Fruit fly (Drosophila melanogaster) whole organism, embryonic: ENCODE measurements around the gene Gnmt.
A peak's percentile ranks its signal among the peaks of the same experiment; 100 is the strongest.

Experiments used
- Bgb ChIP-seq: fragments of 200-800 bp; sonication (Bioruptor generic); IDR thresholded peaks from 2 replicates; pipeline ENCODE4 v1.3.6; 2022; ENCODE audit warnings: missing biosample characterization, missing genetic modification characterization; ENCODE audit not compliant: partially characterized antibody
- CG11398 ChIP-seq: fragments of 200-800 bp; sonication (Bioruptor generic); optimal IDR thresholded peaks from 2 replicates; lab custom pipeline; 2016; ENCODE audit warnings: missing biosample characterization, missing genetic modification characterization
- CG11504 ChIP-seq: fragments of 200-800 bp; sonication (Bioruptor generic); optimal IDR thresholded peaks from 3 replicates; lab custom pipeline; 2019; ENCODE audit warnings: missing biosample characterization, mild to moderate bottlenecking, missing genetic modification characterization, moderate library complexity
- CG13894 ChIP-seq: fragments of 200-800 bp; sonication (Bioruptor generic); optimal IDR thresholded peaks from 3 replicates; lab custom pipeline; 2018; ENCODE audit warnings: missing biosample characterization, mild to moderate bottlenecking, missing genetic modification characterization, moderate library complexity
- CG14050 ChIP-seq: fragments of 200-800 bp; sonication (Bioruptor generic); IDR thresholded peaks from 3 replicates; pipeline ENCODE4 v1.3.6; 2022; ENCODE audit warnings: missing biosample characterization, missing genetic modification characterization
- CG14860 ChIP-seq: fragments of 200-800 bp; sonication (Bioruptor generic); IDR thresholded peaks from 3 replicates; pipeline ENCODE4 v1.3.6; 2022; ENCODE audit warnings: missing biosample characterization, missing genetic modification characterization; ENCODE audit not compliant: partially characterized antibody
- CG17829 ChIP-seq: fragments of 200-800 bp; optimal IDR thresholded peaks from 2 replicates; lab custom pipeline; 2019; ENCODE audit warnings: missing biosample characterization, mild to moderate bottlenecking, missing genetic modification characterization, moderate library complexity
- CG18011 ChIP-seq: fragments of 200-800 bp; sonication (Bioruptor generic); optimal IDR thresholded peaks from 2 replicates; lab custom pipeline; 2017; ENCODE audit warnings: missing biosample characterization, missing genetic modification characterization, mild to moderate bottlenecking, moderate library complexity, missing genotype
- CG2199 ChIP-seq: fragments of 200-800 bp; sonication (Bioruptor generic); IDR thresholded peaks from 3 replicates; pipeline ENCODE4 v1.3.6; 2022; ENCODE audit warnings: missing biosample characterization, missing genetic modification characterization
- CG32532 ChIP-seq: fragments of 200-800 bp; sonication (Bioruptor generic); IDR thresholded peaks from 2 replicates; pipeline ENCODE4 v1.3.6; 2022; ENCODE audit warnings: missing biosample characterization, missing genetic modification characterization
- CG42726 ChIP-seq: fragments of 200-800 bp; sonication (Bioruptor generic); IDR thresholded peaks from 2 replicates; pipeline ENCODE4 v1.3.6; 2022; ENCODE audit warnings: missing biosample characterization, missing genetic modification characterization; ENCODE audit not compliant: partially characterized antibody
- CG5180 ChIP-seq: fragments of 200-800 bp; sonication (Bioruptor generic); optimal IDR thresholded peaks from 3 replicates; lab custom pipeline; 2017; ENCODE audit warnings: missing biosample characterization, missing genetic modification characterization, mild to moderate bottlenecking, moderate library complexity, missing genetic modification reagents
- CG8281 ChIP-seq: fragments of 200-800 bp; sonication (Bioruptor generic); optimal IDR thresholded peaks from 2 replicates; lab custom pipeline; 2018; ENCODE audit warnings: missing biosample characterization, mild to moderate bottlenecking, missing genetic modification characterization, moderate library complexity
- CG8290 ChIP-seq, 3 experiments: fragments of 200-800 bp; sonication (Bioruptor generic); optimal IDR thresholded peaks; 2 replicates each; lab custom pipeline; 2016 to 2019; ENCODE audit warnings: missing biosample characterization in 3 of 3, missing genetic modification characterization in 3 of 3, mild to moderate bottlenecking in 2 of 3, moderate library complexity in 1 of 3
- CG9437 ChIP-seq: fragments of 200-800 bp; sonication (Bioruptor generic); optimal IDR thresholded peaks from 2 replicates; lab custom pipeline; 2018; ENCODE audit warnings: missing biosample characterization, mild to moderate bottlenecking, missing genetic modification characterization
- CG9609 ChIP-seq: fragments of 200-800 bp; sonication (Bioruptor generic); optimal IDR thresholded peaks from 3 replicates; lab custom pipeline; 2016; ENCODE audit warnings: missing biosample characterization, missing genetic modification characterization
- Camta ChIP-seq: fragments of 200-800 bp; sonication (Bioruptor generic); optimal IDR thresholded peaks from 2 replicates; lab custom pipeline; 2016; ENCODE audit warnings: missing biosample characterization, missing genetic modification characterization
- D ChIP-seq, 2 experiments: fragments of 200-800 bp in 1 of 2; fragments of >200 bp in 1 of 2; sonication (Bioruptor generic) in 1 of 2; optimal IDR thresholded peaks; 2 replicates in 1 of 2; 3 replicates in 1 of 2; lab custom pipeline; 2017; ENCODE audit warnings: mild to moderate bottlenecking in 1 of 2, missing biosample characterization in 1 of 2, missing genetic modification characterization in 1 of 2, missing genetic modification reagents in 1 of 2
- Doc3 ChIP-seq: fragments of 200-800 bp; sonication (Bioruptor generic); IDR thresholded peaks from 3 replicates; pipeline ENCODE4 v1.3.6; 2022; ENCODE audit warnings: missing biosample characterization, missing genetic modification characterization; ENCODE audit not compliant: partially characterized antibody
- Ets65A ChIP-seq: fragments of 200-800 bp; sonication (Bioruptor generic); peaks from one replicate; lab custom pipeline; 2016; ENCODE audit warnings: missing biosample characterization, missing genetic modification characterization
- HLH54F ChIP-seq: fragments of 200-800 bp; sonication (Bioruptor generic); optimal IDR thresholded peaks from 3 replicates; lab custom pipeline; 2016; ENCODE audit warnings: missing biosample characterization, missing genetic modification characterization
- MTF-1 ChIP-seq: fragments of 200-800 bp; sonication (Bioruptor generic); optimal IDR thresholded peaks from 2 replicates; lab custom pipeline; 2018; ENCODE audit warnings: missing biosample characterization, mild to moderate bottlenecking, missing genetic modification characterization, borderline replicate concordance
- Med ChIP-seq: fragments of 200-800 bp; sonication (Bioruptor generic); peaks from one replicate; lab custom pipeline; 2016; ENCODE audit warnings: missing biosample characterization, missing genetic modification characterization, mild to moderate bottlenecking, inconsistent platforms, moderate library complexity
- Myb ChIP-seq: fragments of 200-800 bp; sonication (Bioruptor generic); optimal IDR thresholded peaks from 2 replicates; lab custom pipeline; 2016; ENCODE audit warnings: missing biosample characterization, missing genetic modification characterization
- Pdp1 ChIP-seq, 2 experiments: fragments of 200-800 bp; sonication (Bioruptor generic); optimal IDR thresholded peaks; 3 replicates each; lab custom pipeline; 2016; ENCODE audit warnings: missing biosample characterization in 2 of 2, missing genetic modification characterization in 2 of 2, mild to moderate bottlenecking in 1 of 2, moderate library complexity in 1 of 2
- Tbp ChIP-seq: fragments of >200 bp; optimal IDR thresholded peaks from 2 replicates; lab custom pipeline; 2018; ENCODE audit warnings: missing biosample characterization, missing genetic modification characterization
- ac ChIP-seq: fragments of 200-800 bp; sonication (Bioruptor generic); optimal IDR thresholded peaks from 3 replicates; lab custom pipeline; 2017; ENCODE audit warnings: missing biosample characterization, mild to moderate bottlenecking, missing genetic modification characterization
- cad ChIP-seq: fragments of >200 bp; optimal IDR thresholded peaks from 2 replicates; lab custom pipeline; 2017; ENCODE audit warnings: missing biosample characterization, missing genetic modification characterization
- cg ChIP-seq: fragments of 200-800 bp; sonication (Bioruptor generic); optimal IDR thresholded peaks from 3 replicates; lab custom pipeline; 2019; ENCODE audit warnings: missing biosample characterization, mild to moderate bottlenecking, missing genetic modification characterization, moderate library complexity
- ci ChIP-seq: fragments of 200-800 bp; sonication (Bioruptor generic); IDR thresholded peaks from 3 replicates; pipeline ENCODE4 v1.3.6; 2022; ENCODE audit warnings: missing biosample characterization, missing genetic modification characterization
- crol ChIP-seq: fragments of 200-800 bp; sonication (Bioruptor generic); IDR thresholded peaks from 2 replicates; pipeline ENCODE4 v1.3.6; 2022; ENCODE audit warnings: missing biosample characterization, missing genetic modification characterization
- dm ChIP-seq: fragments of 200-800 bp; sonication (Bioruptor generic); optimal IDR thresholded peaks from 3 replicates; lab custom pipeline; 2016; ENCODE audit warnings: missing biosample characterization, missing genetic modification characterization
- grn ChIP-seq: fragments of 200-800 bp; sonication (Bioruptor generic); optimal IDR thresholded peaks from 3 replicates; lab custom pipeline; 2017; ENCODE audit warnings: missing biosample characterization, missing genetic modification characterization
- hkb ChIP-seq, 2 experiments: fragments of 200-800 bp in 1 of 2; fragments of >200 bp in 1 of 2; sonication (Bioruptor generic) in 1 of 2; IDR thresholded peaks in 1 of 2; optimal IDR thresholded peaks in 1 of 2; 2 replicates each; pipeline versions ENCODE4 v1.3.6 to Lab custom; 2017 to 2022; ENCODE audit warnings: missing biosample characterization in 1 of 2, missing genetic modification characterization in 1 of 2
- hth ChIP-seq: fragments of >200 bp; optimal IDR thresholded peaks from 2 replicates; lab custom pipeline; 2017; ENCODE audit warnings: inconsistent platforms
- ken ChIP-seq: fragments of 200-800 bp; sonication (Bioruptor generic); IDR thresholded peaks from 3 replicates; pipeline ENCODE4 v1.3.6; 2022; ENCODE audit warnings: missing biosample characterization, missing genetic modification characterization
- pita ChIP-seq: fragments of 200-800 bp; sonication (Bioruptor generic); optimal IDR thresholded peaks from 2 replicates; lab custom pipeline; 2017; ENCODE audit warnings: missing biosample characterization, mild to moderate bottlenecking, missing genetic modification characterization
- row ChIP-seq: fragments of 200-800 bp; sonication (Bioruptor generic); IDR thresholded peaks from 3 replicates; pipeline ENCODE4 v1.3.6; 2022; ENCODE audit warnings: missing biosample characterization, missing genetic modification characterization
- stc ChIP-seq: fragments of 200-800 bp; sonication (Bioruptor generic); IDR thresholded peaks from 2 replicates; pipeline ENCODE4 v1.3.6; 2022; ENCODE audit warnings: missing biosample characterization, missing genetic modification characterization
- tio ChIP-seq: fragments of 200-800 bp; sonication (Bioruptor generic); optimal IDR thresholded peaks from 2 replicates; lab custom pipeline; 2017; ENCODE audit warnings: missing biosample characterization, missing genetic modification characterization, inconsistent platforms
- tll ChIP-seq, 2 experiments: fragments of 200-800 bp in 1 of 2; fragments of >200 bp in 1 of 2; sonication (Bioruptor generic) in 1 of 2; optimal IDR thresholded peaks; 2 replicates each; lab custom pipeline; 2017 to 2019; ENCODE audit warnings: missing biosample characterization in 2 of 2, missing genetic modification characterization in 2 of 2, mild to moderate bottlenecking in 1 of 2, moderate library complexity in 1 of 2
- ttk ChIP-seq: fragments of 200-800 bp; sonication (Bioruptor generic); IDR thresholded peaks from 2 replicates; pipeline ENCODE4 v2.1.2; 2022; ENCODE audit warnings: missing biosample characterization, missing genetic modification characterization
- zen ChIP-seq: fragments of 200-800 bp; sonication (Bioruptor generic); optimal IDR thresholded peaks from 3 replicates; lab custom pipeline; 2018; ENCODE audit warnings: missing biosample characterization, mild to moderate bottlenecking, missing genetic modification characterization, moderate library complexity

Gene Gnmt

dm6 chr3R:12645771-12646317 is 28.6 kb upstream of the Gnmt start:
- TF ChIP-seq HLH54F (no peak), CG32532 (GFP tag; lab: Robert Waterston, UW) (no peak), tio (no peak), Med (GFP tag; lab: Kevin White, UChicago) (peak; percentile 46), tll (GFP tag; optimal IDR thresholded peaks at IDR 0.05; lab: Kevin White, UChicago) (peak in 1 of 2 experiments; percentile 95), Bgb (GFP tag; lab: Robert Waterston, UW) (no peak), D (optimal IDR thresholded peaks at IDR 0.05; lab: Kevin White, UChicago) (peak; percentile 80), D (GFP tag; optimal IDR thresholded peaks at IDR 0.05; lab: Kevin White, UChicago) (no peak), dm (GFP tag; lab: Kevin White, UChicago) (no peak), CG11398 (GFP tag; lab: Kevin White, UChicago) (no peak), Ets65A (GFP tag; lab: Kevin White, UChicago) (peak; percentile 88), CG14050 (GFP tag; lab: Robert Waterston, UW) (no peak), ttk (GFP tag; lab: Robert Waterston, UW) (no peak), ci (GFP tag; lab: Robert Waterston, UW) (0 out of 3 replicates have a peak, but pooled peaks have one; percentile 6), Camta (GFP tag; lab: Kevin White, UChicago) (no peak), zen (tag; lab: Kevin White, UChicago) (peak; percentile 99), stc (GFP tag; lab: Robert Waterston, UW) (no peak), cad (GFP tag; lab: Kevin White, UChicago) (peak; percentile 93)
- TF ChIP-seq, all 482 proteins: peak for 7

DNA sequence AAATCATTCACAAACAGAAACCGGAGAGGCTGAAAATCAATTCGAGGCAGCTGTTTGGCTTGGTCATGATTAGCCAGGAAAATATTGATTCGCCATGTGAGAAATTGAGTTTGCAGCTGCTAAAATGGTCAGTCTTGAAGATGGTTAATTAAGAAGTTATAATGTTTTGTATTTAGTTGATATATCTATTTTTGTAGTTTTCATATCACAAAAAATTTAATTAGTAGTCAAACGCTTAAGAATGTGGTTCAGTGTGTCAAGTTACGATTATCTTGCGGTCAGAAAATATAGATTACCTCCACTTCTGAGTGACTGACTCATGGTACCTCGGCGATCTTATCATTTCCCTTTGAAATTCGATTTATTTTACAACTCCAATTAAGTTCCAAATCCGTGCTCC is 27.5 kb upstream of the Gnmt start:
- no peak for TF ChIP-seq pita (GFP tag; lab: Kevin White, UChicago)
- peak; percentile 66 for TF ChIP-seq grn
- TF ChIP-seq, all 482 proteins: peak for 1

- 0 out of 3 replicates have a peak, but pooled peaks have one; percentile 16 for TF ChIP-seq ci (GFP tag; lab: Robert Waterston, UW)
- no peak for TF ChIP-seq row (GFP tag; lab: Robert Waterston, UW)
- TF ChIP-seq CG13894 (tag; lab: Kevin White, UChicago) = peak; percentile 61
- TF ChIP-seq CG14860 (GFP tag; lab: Robert Waterston, UW) = no peak
- no peak for TF ChIP-seq CG9609 (GFP tag; lab: Kevin White, UChicago)
- no peak for TF ChIP-seq CG8290 (GFP tag; optimal IDR thresholded peaks at IDR 0.05; lab: Kevin White, UChicago)
- TF ChIP-seq CG8290 (tag; optimal IDR thresholded peaks at IDR 0.05; lab: Kevin White, UChicago) = peak in 1 of 2 experiments; percentile 5
- no peak for TF ChIP-seq CG9437 (GFP tag; lab: Kevin White, UChicago)
- TF ChIP-seq crol (GFP tag; lab: Robert Waterston, UW) = peak; percentile 63
- TF ChIP-seq ken = 0 out of 3 replicates have a peak, but pooled peaks have one; percentile 13
- no peak for TF ChIP-seq hkb (optimal IDR thresholded peaks at IDR 0.05; lab: Kevin White, UChicago)
- TF ChIP-seq hkb (GFP tag; IDR thresholded peaks at IDR 0.05; lab: Robert Waterston, UW) = no peak
Measured at dm6 chr3R:12647348-12647747, 27.1 kb upstream of the Gnmt start.

DNA sequence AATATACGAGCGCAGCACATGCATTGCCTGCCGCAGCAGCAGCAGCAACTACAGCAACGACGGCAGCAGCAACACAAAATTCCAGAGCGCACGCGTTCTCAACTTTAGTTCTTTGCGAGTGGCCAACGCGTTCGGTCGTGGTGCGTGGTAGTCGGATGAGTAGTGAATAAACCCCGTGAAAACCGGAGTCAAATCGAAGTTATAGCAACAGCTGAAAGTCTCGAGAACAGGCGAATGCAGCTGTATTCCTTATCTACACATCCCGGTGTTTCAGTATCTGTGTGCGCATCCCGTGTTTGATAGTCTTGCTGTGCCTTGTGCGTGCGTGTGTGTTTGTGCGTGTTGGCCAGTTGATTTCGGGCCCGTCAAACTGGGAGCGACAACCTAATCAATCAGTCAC is 26.5 kb upstream of the Gnmt start, which contains the start of gene Dtg:
Gene Dtg (plus strand): TSS at position 105 of the 400 bp plus-strand sequence.
- TF ChIP-seq CG42726 (GFP tag; lab: Robert Waterston, UW) (no peak), CG2199 (GFP tag; lab: Robert Waterston, UW) (0 out of 3 replicates have a peak, but pooled peaks have one; percentile 41), CG11504 (tag; lab: Kevin White, UChicago) (peak; percentile 5), ci (GFP tag; lab: Robert Waterston, UW) (0 out of 3 replicates have a peak, but pooled peaks have one; percentile 52), Tbp (GFP tag; lab: Kevin White, UChicago) (no peak), ac (peak; percentile 97), Myb (GFP tag; lab: Kevin White, UChicago) (no peak), MTF-1 (peak; percentile 31), CG5180 (GFP tag; lab: Kevin White, UChicago) (peak; percentile 34), CG8281 (peak; percentile 37), Pdp1 (GFP tag; optimal IDR thresholded peaks at IDR 0.05; lab: Kevin White, UChicago) (no peak), CG17829 (tag; lab: Kevin White, UChicago) (peak; percentile 42), Doc3 (no peak), cg (peak; percentile 68), dm (GFP tag; lab: Kevin White, UChicago) (peak; percentile 6), CG18011 (GFP tag; lab: Kevin White, UChicago) (no peak), hth (lab: Kevin White, UChicago) (peak; percentile 7)
